Worm (Caenorhabditis elegans) whole organism, L3 larva: Measurements from ENCODE around the gene dod-17.

Experiments used
- ZK546.5 ChIP-seq: sonication (generic microtip); optimal IDR thresholded peaks from 2 replicates; lab custom pipeline; 2017; ENCODE audit warnings: missing biosample characterization, missing genetic modification characterization
- aly-2 ChIP-seq: fragments of 150-350 bp; optimal IDR thresholded peaks from 2 replicates; lab custom pipeline; 2014; ENCODE audit warnings: missing biosample characterization, missing genetic modification characterization
- ceh-16 ChIP-seq: sonication (generic microtip); optimal IDR thresholded peaks from 2 replicates; lab custom pipeline; 2017; ENCODE audit warnings: missing biosample characterization, missing genetic modification characterization
- ceh-28 ChIP-seq: fragments of 150-350 bp; optimal IDR thresholded peaks from 2 replicates; lab custom pipeline; 2014; ENCODE audit warnings: missing biosample characterization, missing genetic modification reagents, missing genetic modification characterization
- ceh-9 ChIP-seq: sonication (generic microtip); optimal IDR thresholded peaks from 2 replicates; lab custom pipeline; 2018; ENCODE audit warnings: missing biosample characterization, missing genetic modification characterization
- egl-27 ChIP-seq: sonication (generic microtip); optimal IDR thresholded peaks from 4 replicates; lab custom pipeline; 2017; ENCODE audit warnings: missing biosample characterization, missing genetic modification reagents, missing genetic modification characterization
- egl-5 ChIP-seq: fragments of 150-350 bp; optimal IDR thresholded peaks from 2 replicates; lab custom pipeline; 2017; ENCODE audit warnings: missing biosample characterization, missing genetic modification reagents, missing genetic modification characterization, inconsistent platforms
- elt-1 ChIP-seq: fragments of 150-350 bp; optimal IDR thresholded peaks from 2 replicates; lab custom pipeline; 2014; ENCODE audit warnings: missing biosample characterization, missing genetic modification characterization
- elt-2 ChIP-seq: sonication (generic microtip); optimal IDR thresholded peaks from 2 replicates; lab custom pipeline; 2016; ENCODE audit warnings: missing genetic modification reagents, mild to moderate bottlenecking, missing genetic modification characterization, missing compliant biosample characterization
- elt-3 ChIP-seq, 3 experiments: fragments of 150-350 bp in 1 of 3; sonication (generic microtip) in 2 of 3; optimal IDR thresholded peaks; 2 replicates in 2 of 3; 4 replicates in 1 of 3; lab custom pipeline; 2014 to 2017; ENCODE audit warnings: missing biosample characterization in 3 of 3, missing genetic modification characterization in 3 of 3
- eor-1 ChIP-seq, 2 experiments: fragments of 150-350 bp; optimal IDR thresholded peaks; 2 replicates each; lab custom pipeline; 2014 to 2018; ENCODE audit warnings: missing biosample characterization in 2 of 2, missing genetic modification characterization in 2 of 2
- fkh-10 ChIP-seq: sonication (generic microtip); optimal IDR thresholded peaks from 2 replicates; lab custom pipeline; 2017; ENCODE audit warnings: missing biosample characterization, missing genetic modification reagents, missing genetic modification characterization
- fos-1 ChIP-seq: fragments of 150-350 bp; optimal IDR thresholded peaks from 2 replicates; lab custom pipeline; 2014; ENCODE audit warnings: missing biosample characterization, missing genetic modification characterization
- hmg-11 ChIP-seq: sonication (generic microtip); optimal IDR thresholded peaks from 2 replicates; lab custom pipeline; 2016; ENCODE audit warnings: missing genetic modification characterization, missing compliant biosample characterization
- lin-15B ChIP-seq: fragments of 150-350 bp; optimal IDR thresholded peaks from 2 replicates; lab custom pipeline; 2014; ENCODE audit warnings: missing biosample characterization, missing genetic modification characterization
- mdl-1 ChIP-seq: fragments of 150-350 bp; optimal IDR thresholded peaks from 2 replicates; lab custom pipeline; 2014; ENCODE audit warnings: missing biosample characterization, missing genetic modification characterization
- mml-1 ChIP-seq: fragments of 150-350 bp; sonication (generic microtip); optimal IDR thresholded peaks from 3 replicates; lab custom pipeline; 2014; ENCODE audit warnings: missing biosample characterization, missing genetic modification characterization
- nfya-1 ChIP-seq: sonication (generic microtip); optimal IDR thresholded peaks from 2 replicates; lab custom pipeline; 2017; ENCODE audit warnings: missing genetic modification characterization, mild to moderate bottlenecking, missing compliant biosample characterization, antibody characterized with exemption, moderate library complexity; ENCODE audit not compliant: insufficient read depth
- nhr-11 ChIP-seq: fragments of 150-350 bp; optimal IDR thresholded peaks from 2 replicates; lab custom pipeline; 2014; ENCODE audit warnings: missing biosample characterization, missing genetic modification characterization
- nhr-12 ChIP-seq: fragments of 150-350 bp; optimal IDR thresholded peaks from 2 replicates; lab custom pipeline; 2014; ENCODE audit warnings: missing biosample characterization, missing genetic modification characterization
- nhr-23 ChIP-seq: fragments of 150-350 bp; optimal IDR thresholded peaks from 2 replicates; lab custom pipeline; 2014; ENCODE audit warnings: missing biosample characterization, missing genetic modification reagents, missing genetic modification characterization
- nhr-237 ChIP-seq: fragments of 150-350 bp; optimal IDR thresholded peaks from 2 replicates; lab custom pipeline; 2014; ENCODE audit warnings: missing biosample characterization, missing genetic modification characterization
- nhr-43 ChIP-seq: sonication (generic microtip); optimal IDR thresholded peaks from 2 replicates; lab custom pipeline; 2016; ENCODE audit warnings: mild to moderate bottlenecking, missing genetic modification characterization, missing compliant biosample characterization; ENCODE audit not compliant: poor library complexity, severe bottlenecking
- pha-4 ChIP-seq: fragments of 150-350 bp; optimal IDR thresholded peaks from 2 replicates; lab custom pipeline; 2014; ENCODE audit warnings: missing biosample characterization, missing genetic modification reagents, missing genetic modification characterization
- pqm-1 ChIP-seq: fragments of 150-350 bp; optimal IDR thresholded peaks from 2 replicates; lab custom pipeline; 2017; ENCODE audit warnings: missing biosample characterization, missing genetic modification characterization, inconsistent platforms
- sea-2 ChIP-seq: fragments of 150-350 bp; sonication (generic microtip); optimal IDR thresholded peaks from 4 replicates; lab custom pipeline; 2014; ENCODE audit warnings: missing biosample characterization, missing genetic modification reagents, missing genetic modification characterization
- skn-1 ChIP-seq: fragments of 150-350 bp; optimal IDR thresholded peaks from 2 replicates; lab custom pipeline; 2014; ENCODE audit warnings: missing biosample characterization, missing genetic modification characterization
- tbx-2 ChIP-seq: sonication (generic microtip); optimal IDR thresholded peaks from 2 replicates; lab custom pipeline; 2016; ENCODE audit warnings: mild to moderate bottlenecking, missing genetic modification characterization, missing compliant biosample characterization
- unc-39 ChIP-seq: sonication (generic microtip); optimal IDR thresholded peaks from 4 replicates; lab custom pipeline; 2017; ENCODE audit warnings: missing biosample characterization, missing genetic modification characterization
- zag-1 ChIP-seq: fragments of 150-350 bp; optimal IDR thresholded peaks from 2 replicates; lab custom pipeline; 2014; ENCODE audit warnings: missing biosample characterization, missing genetic modification characterization

The dod-17 gene

DNA sequence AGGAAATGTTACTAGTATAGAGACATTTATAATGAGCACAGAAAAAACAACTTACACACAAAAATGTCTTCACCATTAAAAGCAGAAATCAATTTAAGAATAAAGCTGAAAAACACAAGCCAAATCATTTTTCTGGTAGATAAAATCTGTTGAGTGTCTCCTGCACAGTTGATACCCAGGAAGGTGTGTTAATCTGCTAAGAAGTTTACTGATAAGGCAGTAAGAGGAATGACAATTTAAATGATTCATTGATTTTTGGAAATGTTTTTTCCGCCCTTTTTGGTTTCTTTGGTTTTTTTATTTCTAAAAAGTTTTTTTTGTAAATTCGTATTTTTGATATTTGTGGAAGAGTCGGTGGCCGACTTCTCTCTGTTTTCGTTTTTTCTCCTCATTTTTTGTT lies 9.9 kb downstream of the dod-17 start, which contains the start of gene K10D11.3:
K10D11.3 (minus strand) TSS at position 174 of the 400 bp plus-strand sequence.
- no peak for TF ChIP-seq lin-15B
- TF ChIP-seq pqm-1 (tag; lab: Kevin White, UChicago) = peak; percentile 37
- peak; percentile 53 for TF ChIP-seq elt-2 (tag; lab: Kevin White, UChicago)

DNA sequence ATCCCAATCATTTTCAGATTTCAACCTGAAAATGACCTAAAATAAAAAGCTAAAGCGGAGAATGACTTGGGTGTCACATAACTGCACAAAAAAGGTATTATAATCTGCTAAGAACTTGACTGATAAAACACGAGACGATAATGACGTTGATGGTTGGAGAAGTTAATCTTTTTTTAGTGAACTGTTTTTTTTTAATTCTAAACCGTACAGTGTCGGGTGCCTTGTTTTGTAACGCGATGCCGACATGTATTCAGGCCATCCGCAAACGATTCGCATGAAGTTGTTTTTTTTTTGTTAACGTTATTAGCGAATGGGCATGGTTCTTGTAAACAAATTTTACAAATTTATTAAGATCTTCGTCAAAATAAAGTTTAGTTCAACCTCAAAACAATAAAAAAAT lies 13.3 kb downstream of the dod-17 start, which contains the start of gene K10D11.6:
K10D11.6 (minus strand) TSS at position 101 of the 400 bp plus-strand sequence.
- TF ChIP-seq ceh-16 (tag; lab: Kevin White, UChicago) (no peak), fos-1 (tag; lab: Kevin White, UChicago) (no peak), unc-39 (no peak), nfya-1 (no peak), skn-1 (no peak), elt-1 (tag; lab: Kevin White, UChicago) (no peak), nhr-11 (tag; lab: Kevin White, UChicago) (no peak), ZK546.5 (no peak), egl-5 (tag; lab: Kevin White, UChicago) (no peak), nhr-12 (no peak), mml-1 (tag; lab: Kevin White, UChicago) (no peak), sea-2 (GFP tag; lab: Kevin White, UChicago) (no peak), elt-2 (tag; lab: Kevin White, UChicago) (peak; percentile 46), pqm-1 (tag; lab: Kevin White, UChicago) (peak; percentile 15), hmg-11 (tag; lab: Kevin White, UChicago) (no peak)

DNA sequence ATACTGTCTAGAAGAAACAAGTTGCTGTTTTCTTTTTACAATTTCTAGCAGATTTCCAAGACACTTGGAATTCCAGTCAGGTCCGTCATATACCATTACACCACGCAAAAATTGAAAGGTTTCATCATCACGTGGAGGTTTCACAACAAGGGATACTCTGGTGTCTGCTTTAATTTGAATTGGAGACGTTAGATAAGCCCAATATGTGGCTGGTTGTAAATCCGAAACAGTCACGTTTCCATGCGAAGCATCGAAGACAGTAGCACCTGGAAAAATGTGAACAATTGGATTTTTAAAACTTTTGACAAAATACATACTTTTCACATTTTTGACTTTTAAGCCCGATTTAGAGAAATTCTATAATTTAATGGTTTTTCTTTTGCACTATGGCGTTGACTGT lies 14.5 kb downstream of the dod-17 start:
- TF ChIP-seq pha-4 (tag; lab: Kevin White, UChicago) (no peak), elt-1 (tag; lab: Kevin White, UChicago) (no peak), nhr-23 (tag; lab: Kevin White, UChicago) (no peak), pqm-1 (tag; lab: Kevin White, UChicago) (no peak), nhr-12 (no peak), lin-15B (no peak), fos-1 (tag; lab: Kevin White, UChicago) (no peak), nhr-237 (no peak), zag-1 (tag; lab: Kevin White, UChicago) (no peak), tbx-2 (tag; lab: Kevin White, UChicago) (no peak), elt-3 (tag; optimal IDR thresholded peaks at IDR 0.05; lab: Kevin White, UChicago) (no peak), elt-2 (tag; lab: Kevin White, UChicago) (no peak), mdl-1 (tag; lab: Kevin White, UChicago) (no peak), egl-27 (tag; lab: Kevin White, UChicago) (no peak), egl-5 (tag; lab: Kevin White, UChicago) (no peak), ceh-9 (tag; lab: Kevin White, UChicago) (no peak), nhr-11 (tag; lab: Kevin White, UChicago) (no peak), aly-2 (tag; lab: Kevin White, UChicago) (no peak)

DNA sequence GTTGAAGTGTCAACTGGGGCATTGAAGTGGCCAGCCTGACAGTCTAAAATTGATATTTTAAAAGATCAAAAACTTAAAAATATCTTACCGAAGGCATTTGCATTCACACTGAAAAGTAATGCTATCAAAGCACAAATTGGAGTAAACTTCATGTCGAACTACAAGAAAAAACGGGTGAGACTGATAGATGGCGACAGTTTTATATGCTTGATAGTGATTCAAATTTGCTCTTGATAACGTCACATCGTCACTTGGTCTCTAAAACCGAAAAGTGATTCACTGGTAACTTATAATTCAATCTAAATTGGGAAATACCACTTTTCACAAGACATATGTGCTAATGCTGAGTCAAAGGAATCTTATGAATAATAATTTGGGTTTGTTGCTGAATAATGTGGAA lies 15.5 kb downstream of the dod-17 start, which contains the start of gene K10D11.5:
K10D11.5 (minus strand) TSS at position 215 of the 400 bp plus-strand sequence.
- no peak for TF ChIP-seq unc-39
- peak; percentile 68 for TF ChIP-seq elt-2 (tag; lab: Kevin White, UChicago)
- peak; percentile 93 for TF ChIP-seq pqm-1 (tag; lab: Kevin White, UChicago)
- no peak for TF ChIP-seq ceh-28
- TF ChIP-seq eor-1 (tag; optimal IDR thresholded peaks at IDR 0.05; lab: Kevin White, UChicago) = no peak

- TF ChIP-seq nhr-23 (tag; lab: Kevin White, UChicago) = no peak
- TF ChIP-seq mdl-1 (tag; lab: Kevin White, UChicago) = no peak
- TF ChIP-seq nhr-43 (tag; lab: Kevin White, UChicago) = no peak
Observed at ce11 chrIV:12994376-12994775, 18.3 kb downstream of the dod-17 start, which contains the start of gene K10D11.4. Gene K10D11.4 (minus strand): TSS chrIV:12994476.

ce11 chrIV:12995886-12996285 lies 19.8 kb downstream of the dod-17 start, which contains the start of gene K10D11.7:
Gene K10D11.7 (minus strand): TSS chrIV:12995986.
- TF ChIP-seq fkh-10 (GFP tag; lab: Kevin White, UChicago) (no peak), ceh-28 (no peak), pha-4 (tag; lab: Kevin White, UChicago) (no peak), elt-2 (tag; lab: Kevin White, UChicago) (no peak)
